Worm (Caenorhabditis elegans) whole organism, midembryonic: Measurements from ENCODE around the gene F47B8.8.

Experiments used
- T22C8.4 ChIP-seq: fragments of 200-800 bp; sonication (Bioruptor generic); IDR thresholded peaks from 2 replicates; pipeline ENCODE4 v1.3.6; 2022; ENCODE audit warnings: missing genetic modification characterization, missing compliant biosample characterization
- cog-1 ChIP-seq: sonication (generic microtip); optimal IDR thresholded peaks from 2 replicates; lab custom pipeline; 2016; ENCODE audit warnings: missing genetic modification characterization, missing compliant biosample characterization
- flt-1 ChIP-seq: fragments of 200-800 bp; sonication (Bioruptor generic); IDR thresholded peaks from 2 replicates; pipeline ENCODE4 v1.3.6; 2022; ENCODE audit warnings: missing genetic modification characterization, missing compliant biosample characterization
- klf-2 ChIP-seq: fragments of 200-800 bp; sonication (Bioruptor generic); conservative IDR thresholded peaks from 2 replicates; pipeline ENCODE4 v1.3.6; 2022; ENCODE audit warnings: missing genetic modification reagents, missing genetic modification characterization, missing compliant biosample characterization
- med-1 ChIP-seq: sonication (generic microtip); optimal IDR thresholded peaks from 2 replicates; lab custom pipeline; 2017; ENCODE audit warnings: missing genetic modification characterization, mild to moderate bottlenecking, missing compliant biosample characterization, antibody characterized with exemption, missing genetic modification reagents; ENCODE audit not compliant: insufficient read depth
- ref-1 ChIP-seq: fragments of 200-800 bp; sonication (Bioruptor generic); conservative IDR thresholded peaks from 2 replicates; pipeline ENCODE4 v1.3.6; 2022; ENCODE audit warnings: missing genetic modification reagents, missing genetic modification characterization, missing compliant biosample characterization
- tab-1 ChIP-seq: fragments of 200-800 bp; sonication (Bioruptor generic); IDR thresholded peaks from 2 replicates; pipeline ENCODE4 v1.3.6; 2022; ENCODE audit warnings: missing genetic modification characterization, missing compliant biosample characterization
- ztf-23 ChIP-seq: fragments of 200-800 bp; sonication (Bioruptor generic); IDR thresholded peaks from 2 replicates; pipeline ENCODE4 v1.3.6; 2022; ENCODE audit warnings: missing genetic modification reagents, missing genetic modification characterization, missing compliant biosample characterization
- ztf-29 ChIP-seq: fragments of 200-800 bp; sonication (Bioruptor generic); IDR thresholded peaks from 2 replicates; pipeline ENCODE4 v1.3.6; 2022; ENCODE audit warnings: missing genetic modification reagents, missing genetic modification characterization, missing compliant biosample characterization

Gene F47B8.8

DNA sequence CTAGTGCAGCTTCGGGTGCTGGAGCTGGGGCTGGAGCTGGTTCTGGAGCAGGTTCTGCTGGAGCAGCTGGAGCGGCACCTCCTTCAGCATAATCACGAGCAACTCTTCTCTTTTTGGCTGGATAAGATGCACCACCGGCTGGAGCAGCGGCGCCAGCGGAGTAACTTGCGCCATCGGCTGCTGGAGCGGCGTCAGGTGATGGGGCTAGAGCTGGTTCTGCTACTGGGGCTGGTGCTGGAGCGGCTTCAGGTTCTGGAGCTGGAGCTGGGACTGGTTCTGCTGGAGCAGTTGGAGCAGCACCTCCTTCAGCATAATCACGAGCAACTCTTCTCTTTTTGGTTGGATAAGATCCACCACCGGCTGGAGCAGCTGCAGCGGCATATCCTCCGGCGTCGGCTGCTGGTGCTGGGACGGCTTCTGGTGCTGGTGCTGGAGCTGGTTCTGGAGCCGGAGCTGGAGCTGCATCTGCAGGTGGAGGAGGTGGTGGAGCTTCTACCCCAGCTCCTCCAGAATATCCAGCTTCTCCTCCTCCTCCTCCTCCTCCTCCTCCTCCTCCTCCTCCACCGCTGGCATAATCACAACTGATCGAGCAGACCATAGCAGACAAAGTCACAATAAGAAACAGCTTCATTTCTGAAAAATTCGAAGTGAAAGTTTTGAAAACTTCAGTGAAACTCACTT is 12.3 kb upstream of the F47B8.8 start, which contains the start of gene F47B8.13:
F47B8.13 (minus strand) TSS at position 631 of the 681 bp plus-strand sequence.
- TF ChIP-seq T22C8.4 (GFP tag; lab: Robert Waterston, UW) (no peak), tab-1 (GFP tag; lab: Robert Waterston, UW) (no peak), flt-1 (GFP tag; lab: Robert Waterston, UW) (no peak), ztf-23 (GFP tag; lab: Robert Waterston, UW) (no peak), klf-2 (GFP tag; lab: Robert Waterston, UW) (no peak), med-1 (no peak), cog-1 (no peak), ztf-29 (GFP tag; lab: Robert Waterston, UW) (no peak), ref-1 (GFP tag; lab: Robert Waterston, UW) (no peak)

DNA sequence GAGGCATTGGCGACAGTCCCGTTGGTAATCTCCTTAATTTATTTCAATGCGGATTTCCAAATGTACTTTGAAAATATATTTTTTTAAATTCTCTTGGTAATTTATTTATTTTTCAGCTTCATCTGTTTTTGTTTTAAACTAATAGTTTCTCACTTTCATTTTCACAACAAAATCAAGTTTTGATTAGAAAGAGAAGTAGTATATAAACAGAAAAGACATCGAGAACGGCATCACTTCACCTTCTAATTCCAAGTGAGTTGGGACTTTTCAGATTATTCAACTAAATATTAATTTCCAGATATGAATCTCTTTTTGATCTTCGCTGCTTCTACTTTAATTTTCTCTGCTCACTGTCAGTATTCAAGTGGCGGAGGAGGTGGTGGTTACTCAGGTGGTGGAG is 11.3 kb upstream of the F47B8.8 start, which contains the start of gene F47B8.14:
F47B8.14 (plus strand) TSS at position 301 of the 400 bp plus-strand sequence.
- no peak for TF ChIP-seq cog-1
- no peak for TF ChIP-seq ztf-23 (GFP tag; lab: Robert Waterston, UW)
- TF ChIP-seq tab-1 (GFP tag; lab: Robert Waterston, UW) = no peak
- no peak for TF ChIP-seq ztf-29 (GFP tag; lab: Robert Waterston, UW)
- no peak for TF ChIP-seq klf-2 (GFP tag; lab: Robert Waterston, UW)
- no peak for TF ChIP-seq flt-1 (GFP tag; lab: Robert Waterston, UW)
- no peak for TF ChIP-seq ref-1 (GFP tag; lab: Robert Waterston, UW)
- no peak for TF ChIP-seq T22C8.4 (GFP tag; lab: Robert Waterston, UW)
- no peak for TF ChIP-seq med-1

DNA sequence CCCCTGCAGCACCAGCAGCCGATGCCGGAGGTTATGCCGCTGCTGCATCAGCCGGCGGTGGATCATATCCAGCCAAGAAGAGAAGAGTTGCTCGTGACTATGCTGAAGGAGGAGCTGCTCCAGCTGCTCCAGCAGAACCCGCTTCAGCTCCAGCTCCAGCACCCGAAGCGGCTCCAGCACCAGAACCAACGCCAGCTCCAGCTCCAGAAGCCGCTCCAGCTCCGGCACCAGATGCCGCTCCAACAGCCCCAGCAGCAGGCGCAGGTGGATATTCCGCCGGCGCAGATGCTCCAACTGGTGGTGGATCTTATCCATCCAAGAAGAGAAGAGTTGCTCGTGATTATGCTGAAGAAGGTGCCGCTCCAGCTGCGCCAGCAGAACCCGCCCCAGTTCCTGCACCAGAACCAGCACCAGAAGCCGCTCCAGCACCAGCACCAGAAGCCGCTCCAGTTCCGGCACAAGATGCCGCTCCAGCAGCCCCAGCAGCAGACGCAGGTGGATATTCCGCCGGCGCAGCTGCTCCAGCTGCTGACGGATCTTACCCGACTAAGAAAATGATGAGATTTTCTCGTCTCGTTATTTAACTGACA is 10.7 kb upstream of the F47B8.8 start:
- TF ChIP-seq ref-1 (GFP tag; lab: Robert Waterston, UW) (no peak), T22C8.4 (GFP tag; lab: Robert Waterston, UW) (no peak), tab-1 (GFP tag; lab: Robert Waterston, UW) (no peak)

- TF ChIP-seq med-1 (no peak), ref-1 (GFP tag; lab: Robert Waterston, UW) (no peak), T22C8.4 (GFP tag; lab: Robert Waterston, UW) (no peak), ztf-29 (GFP tag; lab: Robert Waterston, UW) (no peak), ztf-23 (GFP tag; lab: Robert Waterston, UW) (no peak), cog-1 (no peak)
Observed at ce11 chrV:14322743-14323142, 8.8 kb upstream of the F47B8.8 start, which contains the start of gene F47B8.3. Gene F47B8.3, minus strand, starts transcription at chrV:14323003.

DNA sequence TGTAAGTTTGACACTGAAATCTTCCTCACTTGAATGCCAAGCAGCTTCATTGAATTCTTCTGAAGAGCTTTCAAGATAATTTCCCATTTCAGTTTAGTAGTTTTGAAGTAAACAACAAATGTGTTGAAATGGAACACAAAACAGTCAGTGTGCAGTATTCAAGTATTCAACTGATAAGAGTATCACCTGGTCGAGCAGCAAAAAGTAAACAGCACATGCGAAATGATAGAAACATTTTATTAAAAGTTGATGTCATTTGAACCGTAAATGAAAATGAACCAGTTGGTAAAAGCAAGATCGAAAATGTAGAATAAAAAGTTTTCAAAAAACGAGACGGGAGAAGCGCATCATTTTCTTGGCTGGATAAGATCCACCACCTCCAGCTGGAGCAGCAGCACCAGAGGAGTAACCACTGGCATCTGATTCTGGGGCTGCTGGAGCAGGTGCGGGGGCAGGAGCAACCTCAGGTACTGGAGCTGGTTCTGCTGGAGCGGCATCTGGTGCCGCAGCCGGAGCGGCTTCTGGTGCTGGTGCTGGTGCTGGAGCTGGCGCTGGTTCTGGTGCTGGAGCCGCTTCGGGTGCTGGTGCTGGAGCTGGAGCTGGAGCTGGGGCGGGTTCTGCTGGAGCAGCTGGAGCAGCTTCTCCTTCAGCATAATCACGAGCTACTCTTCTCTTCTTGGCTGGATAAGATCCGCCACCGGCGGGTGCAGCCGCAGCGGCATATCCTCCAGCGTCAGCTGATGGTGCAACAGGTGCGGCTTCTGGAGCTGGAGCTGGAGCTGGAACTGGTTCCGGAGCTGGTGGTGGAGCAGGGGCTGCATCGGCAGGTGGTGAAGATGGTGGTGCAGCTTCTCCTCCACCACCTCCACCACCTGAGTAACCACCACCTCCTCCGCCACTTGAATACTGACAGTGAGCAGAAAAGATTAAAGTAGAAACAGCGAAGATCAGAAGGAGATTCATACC is 6.7 kb upstream of the F47B8.8 start, which contains the start of the genes F47B8.4 and F47B8.18:
F47B8.4 (minus strand) TSS at position 172 of the 966 bp plus-strand sequence.
F47B8.18 (minus strand) TSS at position 963 of the 966 bp plus-strand sequence.
- TF ChIP-seq med-1 (no peak), T22C8.4 (GFP tag; lab: Robert Waterston, UW) (no peak), ztf-23 (GFP tag; lab: Robert Waterston, UW) (no peak), ref-1 (GFP tag; lab: Robert Waterston, UW) (no peak), flt-1 (GFP tag; lab: Robert Waterston, UW) (no peak), tab-1 (GFP tag; lab: Robert Waterston, UW) (no peak), ztf-29 (GFP tag; lab: Robert Waterston, UW) (no peak), cog-1 (no peak), klf-2 (GFP tag; lab: Robert Waterston, UW) (no peak)

DNA sequence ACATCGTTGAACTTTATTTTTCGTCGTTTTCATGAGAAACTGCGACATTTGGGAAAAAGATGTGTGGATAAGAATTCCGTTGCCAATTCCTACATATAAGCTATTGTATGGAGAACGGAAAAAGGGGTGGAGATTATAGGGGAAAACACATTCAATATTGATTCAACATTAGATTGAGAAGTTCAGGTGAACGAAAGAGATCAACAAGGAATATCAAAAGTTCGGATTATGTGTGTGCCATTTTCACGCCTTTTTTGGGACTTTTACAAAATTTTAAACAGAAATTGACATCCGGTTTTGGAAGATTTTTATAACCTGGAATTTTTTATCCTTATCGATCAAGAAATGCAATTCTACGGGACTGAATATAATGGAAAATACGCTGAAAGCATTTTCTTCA is 3.8 kb upstream of the F47B8.8 start, which contains the start of gene F47B8.5:
F47B8.5 (minus strand) TSS at position 101 of the 400 bp plus-strand sequence.
- no peak for TF ChIP-seq ref-1 (GFP tag; lab: Robert Waterston, UW)
- TF ChIP-seq cog-1 = no peak
- no peak for TF ChIP-seq klf-2 (GFP tag; lab: Robert Waterston, UW)
- TF ChIP-seq tab-1 (GFP tag; lab: Robert Waterston, UW) = no peak
- TF ChIP-seq med-1 = no peak
- TF ChIP-seq ztf-23 (GFP tag; lab: Robert Waterston, UW) = no peak
- TF ChIP-seq T22C8.4 (GFP tag; lab: Robert Waterston, UW) = no peak
- no peak for TF ChIP-seq ztf-29 (GFP tag; lab: Robert Waterston, UW)
- no peak for TF ChIP-seq flt-1 (GFP tag; lab: Robert Waterston, UW)

DNA sequence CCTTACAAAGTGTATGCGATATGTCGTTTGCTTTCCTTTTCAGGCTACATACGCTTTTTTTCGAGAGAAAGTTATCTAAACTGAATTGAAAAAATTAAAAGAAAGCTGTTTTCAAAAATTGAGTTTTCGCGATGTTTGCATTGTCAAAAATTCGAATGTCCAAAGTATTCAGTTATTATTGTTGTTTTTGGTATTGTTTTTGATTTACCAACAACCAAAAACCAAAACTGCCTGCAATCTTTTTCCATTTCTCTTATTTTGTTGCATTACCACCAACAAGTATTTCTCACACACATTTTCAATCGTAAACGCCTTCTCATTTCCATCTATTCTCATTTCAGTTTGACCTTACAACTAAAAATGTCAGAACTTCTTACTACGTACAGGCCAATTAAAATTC is 2.7 kb upstream of the F47B8.8 start, which contains the start of gene pepm-1:
pepm-1 (plus strand) TSS at position 301 of the 400 bp plus-strand sequence.
- no peak for TF ChIP-seq ref-1 (GFP tag; lab: Robert Waterston, UW)
- TF ChIP-seq T22C8.4 (GFP tag; lab: Robert Waterston, UW) = no peak
- no peak for TF ChIP-seq tab-1 (GFP tag; lab: Robert Waterston, UW)
- no peak for TF ChIP-seq flt-1 (GFP tag; lab: Robert Waterston, UW)
- no peak for TF ChIP-seq med-1
- TF ChIP-seq klf-2 (GFP tag; lab: Robert Waterston, UW) = no peak
- TF ChIP-seq cog-1 = no peak

DNA sequence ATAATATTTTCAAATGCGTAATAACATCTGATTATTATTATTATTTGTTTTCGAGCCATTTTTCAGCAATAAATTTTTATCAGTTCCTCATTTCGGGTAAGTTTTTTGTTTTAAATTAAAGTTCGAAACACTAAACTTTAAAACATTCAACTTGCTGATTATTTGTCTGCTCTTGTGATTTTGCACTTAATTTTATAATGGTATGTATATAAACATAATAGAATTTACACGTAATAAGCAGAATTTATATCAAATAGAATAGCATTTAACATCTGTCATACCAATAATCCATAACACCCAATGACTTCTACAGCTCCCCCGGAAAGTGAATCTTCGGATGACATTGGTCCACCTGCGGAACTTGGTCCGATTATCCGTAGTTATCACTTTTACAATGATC is 1.6 kb downstream of the F47B8.8 start, which contains the start of gene srm-4:
srm-4 (plus strand) TSS at position 301 of the 400 bp plus-strand sequence.
- no peak for TF ChIP-seq T22C8.4 (GFP tag; lab: Robert Waterston, UW)
- TF ChIP-seq flt-1 (GFP tag; lab: Robert Waterston, UW) = no peak
- no peak for TF ChIP-seq klf-2 (GFP tag; lab: Robert Waterston, UW)
- TF ChIP-seq ref-1 (GFP tag; lab: Robert Waterston, UW) = no peak
- no peak for TF ChIP-seq med-1
- no peak for TF ChIP-seq cog-1
- TF ChIP-seq ztf-23 (GFP tag; lab: Robert Waterston, UW) = no peak
- TF ChIP-seq ztf-29 (GFP tag; lab: Robert Waterston, UW) = no peak
- TF ChIP-seq tab-1 (GFP tag; lab: Robert Waterston, UW) = no peak
